Fruit fly (Drosophila melanogaster) ovary, adult (tissue): ENCODE results near the gene CG33673.

Experiments
- CG17801 ChIP-seq: fragments of 200-800 bp; optimal IDR thresholded peaks from 2 replicates; lab custom pipeline; 2019; ENCODE audit warnings: missing biosample characterization, mild to moderate bottlenecking, missing genetic modification characterization, moderate library complexity; ENCODE audit not compliant: partially characterized antibody

The CG33673 gene

DNA sequence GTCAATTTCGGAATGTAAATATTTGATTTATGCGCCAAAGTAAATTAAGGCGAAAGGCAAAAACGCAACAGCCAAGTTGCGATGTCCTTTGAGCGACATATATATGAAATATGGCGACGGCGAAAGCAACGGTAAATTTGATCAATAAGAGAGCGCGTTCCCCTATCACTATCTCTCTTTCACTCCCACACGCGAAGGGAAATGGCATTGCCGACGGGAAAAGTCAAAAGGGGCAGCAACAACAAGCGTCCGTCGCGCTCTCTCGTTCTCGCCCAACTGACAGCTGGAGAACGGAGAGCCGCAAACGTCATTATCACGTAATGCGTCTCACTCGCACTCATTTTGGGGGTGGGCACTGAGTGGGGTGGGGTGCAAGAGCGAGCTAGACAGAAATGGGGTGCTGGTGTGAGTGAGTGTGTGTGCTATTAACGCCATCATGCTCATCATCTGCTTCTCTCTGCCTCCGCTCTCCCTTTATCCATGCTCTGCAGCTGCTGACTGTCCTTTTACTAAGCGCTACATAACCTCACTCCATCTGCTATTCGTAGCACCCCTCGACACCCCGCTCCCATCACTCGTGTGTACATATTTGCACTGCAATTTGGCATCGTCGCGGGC, 23.9 kb upstream of the CG33673 start, which contains the start of gene erm:
Gene erm, minus strand, starts transcription at position 51 of the 618 bp plus-strand sequence.
- no peak for TF ChIP-seq CG17801 (GFP tag; lab: Kevin White, UChicago)

DNA sequence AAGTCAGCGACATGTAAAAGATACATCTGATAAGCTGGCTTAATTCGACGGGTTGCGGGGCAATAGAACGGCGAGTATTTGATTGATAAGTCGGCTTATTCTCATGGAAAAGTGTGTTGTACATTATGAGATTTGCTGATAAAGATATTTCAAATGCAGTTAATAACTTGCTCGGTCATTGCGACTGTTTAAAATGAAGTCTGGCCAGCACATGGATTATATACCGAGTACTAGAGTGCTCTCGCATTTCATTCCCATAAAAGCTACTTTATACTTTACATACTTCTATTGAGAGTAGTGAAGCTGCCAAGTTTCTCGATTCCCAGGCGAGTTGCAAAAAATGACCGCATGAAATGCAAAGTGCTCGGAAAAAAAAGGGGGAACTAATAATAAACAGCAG, 21.3 kb upstream of the CG33673 start:
- no peak for TF ChIP-seq CG17801 (GFP tag; lab: Kevin White, UChicago)

DNA sequence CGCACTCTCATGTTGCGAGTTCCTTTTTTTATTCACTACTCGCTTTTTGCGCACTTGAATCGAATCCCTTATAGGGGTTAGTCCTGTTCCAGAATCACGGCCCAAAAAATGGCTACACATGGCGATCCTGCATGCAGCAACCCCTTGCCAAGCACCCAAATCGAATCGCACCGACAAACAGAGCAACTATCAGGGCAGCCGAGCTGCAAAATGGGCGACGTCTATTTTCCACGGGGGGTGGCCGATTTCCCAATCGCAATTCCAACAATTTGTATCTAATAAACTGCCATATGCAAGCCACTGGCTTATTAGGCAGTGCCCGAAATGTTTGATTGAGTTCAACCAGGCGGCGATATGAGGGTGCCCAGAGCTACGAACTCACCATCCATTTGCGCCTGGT, 20.8 kb upstream of the CG33673 start:
- no peak for TF ChIP-seq CG17801 (GFP tag; lab: Kevin White, UChicago)

DNA sequence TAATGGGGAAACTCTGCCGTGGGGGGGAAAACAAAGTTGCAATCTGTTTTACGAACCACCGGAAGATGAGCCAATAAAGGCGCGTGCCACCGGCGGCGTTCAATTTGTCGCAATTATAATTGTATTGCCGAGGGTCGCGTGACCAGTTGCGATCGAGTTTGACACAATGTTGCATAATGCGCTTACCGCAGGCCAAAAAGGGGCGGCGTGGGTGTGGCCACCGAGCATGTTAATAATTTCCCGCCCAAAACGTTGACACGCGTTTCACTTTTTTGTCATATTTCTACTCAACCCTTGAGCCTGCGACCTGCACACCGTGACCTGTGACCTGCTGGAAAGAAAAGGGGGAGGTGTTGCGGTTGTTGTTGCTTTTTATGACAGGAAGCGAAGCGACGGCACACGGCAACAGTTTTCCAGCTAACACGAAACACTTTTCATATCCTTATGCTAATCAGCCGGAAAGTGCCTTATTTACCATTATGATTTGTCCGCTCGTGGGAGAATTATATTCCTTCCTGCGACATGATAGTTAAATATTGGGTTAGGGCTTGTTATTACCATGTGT, 15.5 kb upstream of the CG33673 start:
- no peak for TF ChIP-seq CG17801 (GFP tag; lab: Kevin White, UChicago)

DNA sequence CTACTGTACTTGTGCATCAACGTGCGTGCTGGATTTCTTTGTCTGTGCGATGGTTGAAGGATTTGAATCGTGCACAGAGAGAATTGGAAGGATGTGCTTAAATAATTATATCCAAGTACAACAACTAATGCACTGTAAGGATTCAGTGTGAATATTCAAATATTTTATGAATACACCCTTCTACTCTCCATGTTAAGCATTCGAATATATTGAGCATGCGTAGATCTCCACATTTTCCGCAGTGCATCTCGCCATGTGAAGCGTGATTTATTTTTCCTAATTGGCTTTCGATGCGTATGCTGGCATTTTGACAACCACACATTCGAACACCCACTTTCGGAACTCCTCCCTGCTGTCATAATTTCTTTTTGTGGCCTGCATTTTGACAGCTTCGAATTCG, 13.5 kb upstream of the CG33673 start:
- TF ChIP-seq CG17801 (GFP tag; lab: Kevin White, UChicago) = no peak

DNA sequence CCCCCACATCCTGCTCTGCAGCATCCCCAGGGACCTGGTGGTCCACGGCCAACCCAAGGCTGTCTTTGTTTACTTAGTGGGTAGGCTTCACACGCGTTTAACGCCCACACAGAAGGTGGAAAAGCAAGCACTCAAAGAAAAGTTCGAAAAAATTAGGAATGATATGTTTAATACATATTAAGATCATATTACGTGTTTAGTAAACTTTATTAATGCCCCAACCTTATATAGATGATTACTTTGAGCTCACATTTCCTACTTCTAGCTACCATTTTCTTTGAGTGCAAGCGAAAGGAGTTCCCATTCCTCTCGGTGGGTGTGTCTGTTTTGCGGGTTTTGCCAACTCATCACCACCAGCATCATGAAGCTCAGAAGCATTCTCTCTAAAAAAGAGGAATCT, 12.9 kb upstream of the CG33673 start:
- TF ChIP-seq CG17801 (GFP tag; lab: Kevin White, UChicago) = no peak

DNA sequence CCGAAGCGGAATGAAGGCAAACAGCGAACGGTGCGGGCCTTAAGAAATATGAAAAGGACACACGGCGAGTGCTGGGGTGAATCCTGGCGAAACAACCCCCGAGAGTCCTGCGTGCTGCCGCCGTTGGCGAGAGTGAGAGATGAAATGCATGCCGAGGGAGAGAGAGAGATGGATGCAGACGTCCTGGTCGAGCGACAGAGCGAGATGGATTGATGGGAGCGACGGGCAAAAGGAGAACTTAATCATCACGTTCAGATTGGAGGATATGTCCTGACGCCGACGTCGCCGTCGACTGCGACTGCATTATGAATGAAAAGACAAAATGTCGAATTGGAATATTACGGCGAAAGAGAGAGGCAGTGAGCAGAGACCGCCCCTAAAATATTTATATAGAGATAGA, 8.0 kb upstream of the CG33673 start:
- no peak for TF ChIP-seq CG17801 (GFP tag; lab: Kevin White, UChicago)

DNA sequence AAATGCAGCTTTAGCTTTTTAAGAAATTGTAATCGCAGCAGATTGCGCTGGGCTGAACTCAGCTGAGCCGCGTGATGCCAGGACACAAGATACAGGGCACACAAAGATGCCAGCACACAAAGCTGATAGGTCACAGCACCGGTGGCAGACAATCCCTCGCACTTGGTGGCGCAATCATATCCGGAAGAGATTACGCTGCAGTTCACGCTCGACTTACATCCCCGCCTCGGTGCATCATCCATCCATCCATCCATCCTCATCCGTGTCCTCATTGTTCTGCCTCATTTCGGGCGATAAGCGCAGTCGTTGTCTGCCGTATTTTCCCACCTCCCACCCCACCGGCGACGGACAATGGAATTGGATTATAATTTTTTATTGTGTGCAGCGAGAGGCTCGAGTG, 1.4 kb upstream of the CG33673 start:
- no peak for TF ChIP-seq CG17801 (GFP tag; lab: Kevin White, UChicago)

DNA sequence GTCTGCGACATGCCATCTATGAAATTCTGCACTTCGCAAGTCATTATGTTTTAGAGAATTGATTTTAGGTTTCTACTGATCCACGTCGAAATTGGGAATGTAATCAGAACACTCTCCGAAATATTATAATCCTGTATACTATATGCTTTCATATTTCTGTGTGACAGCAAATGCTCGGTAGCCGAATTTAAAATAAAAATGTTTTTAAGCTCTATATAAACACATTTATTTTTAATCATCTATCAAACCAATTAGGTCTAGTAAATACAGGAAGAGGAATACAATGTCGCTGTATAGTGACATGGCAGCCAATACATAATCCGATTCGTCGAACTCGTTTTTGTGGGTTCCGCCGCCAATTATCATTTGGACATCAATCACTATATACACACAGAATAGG, 919 bp downstream of the CG33673 start, which contains the start of gene CG15357:
Gene CG15357, minus strand, starts transcription at position 101 of the 400 bp plus-strand sequence.
- TF ChIP-seq CG17801 (GFP tag; lab: Kevin White, UChicago) = no peak

DNA sequence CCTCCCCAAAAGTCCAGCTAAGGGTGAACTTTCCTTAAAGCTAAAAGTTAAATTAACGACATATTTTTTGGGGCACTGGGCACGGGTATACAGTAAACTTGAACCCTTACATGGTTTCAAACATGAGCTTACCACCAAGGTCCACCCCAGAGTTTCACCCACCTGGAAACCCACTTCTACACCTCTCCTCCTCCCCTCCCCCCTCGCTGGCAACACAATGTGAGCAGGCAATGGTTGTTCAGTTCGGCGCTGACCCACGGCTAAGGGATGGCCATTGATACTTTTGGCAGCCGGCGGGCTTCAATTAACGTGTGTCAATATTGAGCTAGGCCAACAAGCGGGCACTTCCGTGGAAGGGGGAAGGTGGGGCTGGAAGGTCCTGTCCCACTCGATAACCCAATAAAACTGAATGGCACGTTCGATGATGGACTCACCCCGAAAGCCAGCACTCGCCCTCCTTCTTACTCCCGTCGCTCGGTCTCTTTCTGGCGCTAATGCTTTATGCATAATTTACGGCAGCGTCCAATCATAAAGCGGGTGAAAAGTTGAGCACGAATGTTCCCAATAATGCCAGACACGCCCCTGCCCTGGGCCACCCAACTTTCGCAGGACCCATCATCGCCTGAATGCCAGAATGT, 1.9 kb downstream of the CG33673 start:
- no peak for TF ChIP-seq CG17801 (GFP tag; lab: Kevin White, UChicago)

DNA sequence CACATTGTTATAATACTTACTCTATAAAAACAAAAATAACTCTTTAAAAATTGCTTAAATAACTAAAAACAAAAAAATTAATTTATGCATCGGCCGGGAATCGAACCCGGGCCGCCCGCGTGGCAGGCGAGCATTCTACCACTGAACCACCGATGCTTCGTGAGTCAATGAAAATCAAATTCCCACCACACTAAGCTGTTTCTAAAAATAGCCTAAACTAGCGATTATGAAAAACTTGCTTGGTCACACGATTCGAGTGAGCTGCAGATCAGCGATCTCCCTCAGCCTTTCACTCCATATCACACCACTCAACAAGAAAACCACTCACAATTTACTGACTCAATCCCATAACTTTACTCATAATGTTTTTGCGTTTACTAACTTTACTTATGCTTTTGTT, 8.5 kb downstream of the CG33673 start:
- no peak for TF ChIP-seq CG17801 (GFP tag; lab: Kevin White, UChicago)

DNA sequence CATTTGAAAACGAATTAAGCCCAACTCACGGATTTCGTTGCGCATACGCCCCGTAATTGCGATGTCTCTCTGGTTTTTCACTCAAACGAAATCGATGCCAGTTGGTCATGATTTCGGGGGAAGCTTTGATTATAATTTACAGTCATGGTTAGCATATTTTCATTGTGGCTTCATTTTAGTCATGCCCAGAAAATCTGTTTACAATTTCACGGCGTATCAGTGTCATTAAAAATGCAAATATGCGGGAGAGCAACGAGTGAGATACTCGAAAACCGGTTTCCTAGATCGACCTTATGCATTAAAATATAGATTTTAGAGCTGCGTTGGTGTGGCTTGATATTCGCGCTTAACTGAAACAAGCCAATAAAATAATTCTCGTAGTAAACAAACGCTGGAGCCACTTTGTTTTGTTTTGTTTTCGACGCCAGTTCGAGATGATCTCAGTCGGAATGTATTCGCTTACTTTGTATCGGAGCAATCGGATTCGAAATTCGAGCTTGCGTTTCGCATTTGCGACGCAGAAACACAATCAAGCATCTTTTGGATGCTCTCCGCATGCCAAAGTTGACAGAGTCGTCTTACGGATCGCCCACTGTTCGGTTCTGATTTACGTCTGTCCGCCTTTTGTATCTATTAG, 15.8 kb downstream of the CG33673 start:
- no peak for TF ChIP-seq CG17801 (GFP tag; lab: Kevin White, UChicago)

DNA sequence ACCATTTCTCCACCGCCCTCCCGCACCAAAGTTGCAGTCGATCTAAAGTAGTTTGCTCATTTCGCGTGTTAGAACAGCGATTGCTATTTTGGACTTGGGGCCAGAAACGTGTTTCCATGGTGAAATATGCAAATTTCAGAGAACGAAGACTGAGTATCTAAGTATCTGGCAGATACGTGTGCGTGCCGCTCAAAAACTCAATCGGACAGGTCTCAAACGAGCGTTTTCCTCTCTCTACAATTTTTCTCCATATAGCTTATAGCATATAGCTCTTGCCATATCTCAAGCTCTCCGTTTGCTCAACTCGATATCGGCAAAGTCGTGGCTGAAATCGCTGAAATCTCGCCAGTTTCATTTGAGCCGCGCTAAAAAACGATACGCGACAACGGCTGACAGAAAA, 19.1 kb downstream of the CG33673 start:
- no peak for TF ChIP-seq CG17801 (GFP tag; lab: Kevin White, UChicago)

DNA sequence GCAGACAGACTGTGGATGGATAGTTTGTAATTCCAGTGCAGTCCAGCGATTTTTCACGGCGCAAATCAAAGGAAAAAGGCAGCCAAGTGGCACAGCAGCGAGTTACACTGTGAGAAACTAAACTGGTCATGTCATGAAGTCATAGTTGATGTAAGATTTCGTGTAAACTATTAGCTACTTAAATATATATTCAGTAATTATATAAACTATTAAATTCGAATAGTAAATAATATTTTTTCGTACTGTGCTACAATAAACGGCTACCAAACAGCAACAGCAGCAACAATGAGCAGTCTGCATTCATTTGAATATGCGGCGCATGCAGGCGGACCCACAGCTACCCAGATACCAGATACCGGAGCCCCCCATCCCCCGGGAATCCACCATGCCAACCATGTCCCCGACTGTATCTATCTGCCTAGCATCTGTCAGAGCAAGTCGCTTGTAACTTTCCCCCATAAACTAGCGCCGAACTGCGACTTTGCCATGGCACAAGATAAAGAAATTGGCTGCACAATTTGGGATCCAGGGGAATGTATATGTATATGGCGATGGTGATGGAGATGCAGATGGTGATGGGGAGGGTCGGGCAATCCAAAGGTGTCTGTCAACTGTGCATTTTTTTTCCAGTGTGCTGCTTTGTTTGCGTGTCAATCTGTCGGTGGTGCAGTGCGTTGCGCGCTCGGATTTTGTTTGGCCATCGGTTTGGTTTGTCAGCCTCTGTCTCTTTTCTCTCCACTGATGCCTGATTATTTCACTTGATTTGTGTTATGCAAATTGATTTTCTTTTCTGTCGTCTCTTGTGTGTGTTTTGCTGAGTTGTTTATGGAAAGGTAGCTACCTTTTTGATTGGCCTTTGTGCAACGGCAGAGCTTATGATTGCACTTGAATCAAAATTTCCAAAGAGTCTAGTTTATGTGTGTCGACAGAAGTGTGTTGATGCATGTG, 20.3 kb downstream of the CG33673 start:
- TF ChIP-seq CG17801 (GFP tag; lab: Kevin White, UChicago) = no peak
